Worm (Caenorhabditis elegans) whole organism, late embryonic: ENCODE measurements around the gene C16C10.13.

Experiments
- F13H6.1 ChIP-seq: sonication (generic microtip); optimal IDR thresholded peaks from 2 replicates; lab custom pipeline; 2016; ENCODE audit warnings: missing genetic modification characterization, missing compliant biosample characterization
- K09A11.1 ChIP-seq: sonication (generic microtip); optimal IDR thresholded peaks from 2 replicates; lab custom pipeline; 2017; ENCODE audit warnings: antibody characterized with exemption, mild to moderate bottlenecking, missing genetic modification characterization, missing compliant biosample characterization; ENCODE audit not compliant: insufficient read depth
- T23F11.4 ChIP-seq: fragments of 200-800 bp; sonication (Bioruptor generic); optimal IDR thresholded peaks from 2 replicates; lab custom pipeline; 2018; ENCODE audit warnings: mild to moderate bottlenecking, missing genetic modification characterization, missing compliant biosample characterization
- ama-1 ChIP-seq: fragments of 150-350 bp; optimal IDR thresholded peaks from 2 replicates; lab custom pipeline; 2014
- ceh-14 ChIP-seq: sonication (generic microtip); optimal IDR thresholded peaks from 2 replicates; lab custom pipeline; 2016; ENCODE audit warnings: missing genotype, missing genetic modification characterization, missing compliant biosample characterization
- ceh-18 ChIP-seq: sonication (generic microtip); optimal IDR thresholded peaks from 2 replicates; lab custom pipeline; 2016; ENCODE audit warnings: missing genetic modification characterization, missing compliant biosample characterization
- ceh-19 ChIP-seq: fragments of 200-800 bp; sonication (Bioruptor generic); optimal IDR thresholded peaks from 2 replicates; lab custom pipeline; 2018; ENCODE audit warnings: mild to moderate bottlenecking, missing genetic modification characterization, missing compliant biosample characterization
- ceh-2 ChIP-seq: sonication (generic microtip); optimal IDR thresholded peaks from 2 replicates; lab custom pipeline; 2016; ENCODE audit warnings: missing genotype, missing genetic modification characterization, missing compliant biosample characterization
- ceh-24 ChIP-seq: sonication (generic microtip); optimal IDR thresholded peaks from 2 replicates; lab custom pipeline; 2016; ENCODE audit warnings: mild to moderate bottlenecking, missing genetic modification characterization, missing compliant biosample characterization
- ceh-30 ChIP-seq: fragments of 150-350 bp; optimal IDR thresholded peaks from 2 replicates; lab custom pipeline; 2014; ENCODE audit warnings: missing biosample characterization, missing genetic modification characterization
- ceh-31 ChIP-seq: sonication (generic microtip); optimal IDR thresholded peaks from 2 replicates; lab custom pipeline; 2016; ENCODE audit warnings: missing genetic modification characterization, missing compliant biosample characterization
- ceh-48 ChIP-seq: sonication (generic microtip); optimal IDR thresholded peaks from 2 replicates; lab custom pipeline; 2016; ENCODE audit warnings: missing genetic modification characterization, inconsistent platforms, missing compliant biosample characterization
- ceh-6 ChIP-seq: fragments of 200-800 bp; sonication (Bioruptor generic); optimal IDR thresholded peaks from 2 replicates; lab custom pipeline; 2018; ENCODE audit warnings: mild to moderate bottlenecking, missing genetic modification characterization, missing compliant biosample characterization
- che-1 ChIP-seq: sonication (generic microtip); optimal IDR thresholded peaks from 2 replicates; lab custom pipeline; 2016; ENCODE audit warnings: mild to moderate bottlenecking, missing genetic modification characterization, missing compliant biosample characterization
- dve-1 ChIP-seq: sonication (generic microtip); optimal IDR thresholded peaks from 2 replicates; lab custom pipeline; 2017; ENCODE audit warnings: antibody characterized with exemption, mild to moderate bottlenecking, missing genetic modification characterization, missing compliant biosample characterization
- ets-4 ChIP-seq: sonication (generic microtip); optimal IDR thresholded peaks from 2 replicates; lab custom pipeline; 2016; ENCODE audit warnings: missing genetic modification characterization, missing compliant biosample characterization
- eyg-1 ChIP-seq: sonication (generic microtip); optimal IDR thresholded peaks from 2 replicates; lab custom pipeline; 2016; ENCODE audit warnings: missing genotype, missing genetic modification characterization, missing compliant biosample characterization
- gmeb-2 ChIP-seq: sonication (generic microtip); optimal IDR thresholded peaks from 2 replicates; lab custom pipeline; 2016; ENCODE audit warnings: missing genetic modification characterization, inconsistent platforms, missing compliant biosample characterization
- hlh-13 ChIP-seq: fragments of 200-800 bp; sonication (Bioruptor generic); optimal IDR thresholded peaks from 2 replicates; lab custom pipeline; 2018; ENCODE audit warnings: mild to moderate bottlenecking, missing genetic modification characterization, missing compliant biosample characterization
- hlh-15 ChIP-seq: sonication (generic microtip); optimal IDR thresholded peaks from 2 replicates; lab custom pipeline; 2016; ENCODE audit warnings: missing genetic modification characterization, missing compliant biosample characterization
- lim-6 ChIP-seq: sonication (generic microtip); optimal IDR thresholded peaks from 2 replicates; lab custom pipeline; 2016; ENCODE audit warnings: missing genetic modification characterization, missing compliant biosample characterization
- mec-3 ChIP-seq: sonication (generic microtip); optimal IDR thresholded peaks from 2 replicates; lab custom pipeline; 2016; ENCODE audit warnings: borderline replicate concordance, missing genetic modification characterization, missing compliant biosample characterization
- nfya-1 ChIP-seq: sonication (generic microtip); optimal IDR thresholded peaks from 2 replicates; lab custom pipeline; 2017; ENCODE audit warnings: missing genetic modification characterization, mild to moderate bottlenecking, missing compliant biosample characterization, antibody characterized with exemption, moderate library complexity
- nhr-11 ChIP-seq: fragments of 150-350 bp; optimal IDR thresholded peaks from 2 replicates; lab custom pipeline; 2014; ENCODE audit warnings: missing biosample characterization, missing genetic modification characterization
- nhr-232 ChIP-seq: sonication (generic microtip); optimal IDR thresholded peaks from 2 replicates; lab custom pipeline; 2016; ENCODE audit warnings: missing genetic modification characterization, missing compliant biosample characterization
- npax-4 ChIP-seq: sonication (generic microtip); optimal IDR thresholded peaks from 2 replicates; lab custom pipeline; 2016; ENCODE audit warnings: missing genetic modification characterization, missing compliant biosample characterization
- pax-1 ChIP-seq: fragments of 150-350 bp; optimal IDR thresholded peaks from 2 replicates; lab custom pipeline; 2014; ENCODE audit warnings: missing biosample characterization, missing genetic modification characterization
- pha-4 ChIP-seq: fragments of 150-350 bp; optimal IDR thresholded peaks from 2 replicates; lab custom pipeline; 2018; ENCODE audit warnings: missing biosample characterization, missing genetic modification reagents, missing genetic modification characterization
- pros-1 ChIP-seq: fragments of 150-350 bp; optimal IDR thresholded peaks from 2 replicates; lab custom pipeline; 2014; ENCODE audit warnings: missing biosample characterization, missing genetic modification reagents, missing genetic modification characterization
- rnt-1 ChIP-seq: sonication (generic microtip); optimal IDR thresholded peaks from 2 replicates; lab custom pipeline; 2016; ENCODE audit warnings: missing genetic modification characterization, missing compliant biosample characterization
- sox-2 ChIP-seq: fragments of 200-800 bp; sonication (Bioruptor generic); IDR thresholded peaks from 2 replicates; pipeline ENCODE4 v1.3.6; 2022; ENCODE audit warnings: missing genetic modification reagents, missing genetic modification characterization, missing compliant biosample characterization
- ttx-3 ChIP-seq: sonication (generic microtip); optimal IDR thresholded peaks from 2 replicates; lab custom pipeline; 2016; ENCODE audit warnings: missing genetic modification reagents, missing genetic modification characterization, missing compliant biosample characterization
- unc-3 ChIP-seq, 2 experiments: fragments of 200-800 bp in 1 of 2; sonication (Bioruptor generic) in 1 of 2; sonication (generic microtip) in 1 of 2; conservative IDR thresholded peaks in 1 of 2; optimal IDR thresholded peaks in 1 of 2; 2 replicates each; pipeline versions ENCODE4 v1.3.6 to Lab custom; 2016 to 2022; ENCODE audit warnings: missing compliant biosample characterization in 2 of 2, missing genetic modification characterization in 2 of 2, missing genetic modification reagents in 1 of 2
- unc-86 ChIP-seq: sonication (generic microtip); optimal IDR thresholded peaks from 2 replicates; lab custom pipeline; 2016; ENCODE audit warnings: missing genetic modification characterization, missing compliant biosample characterization
- zip-5 ChIP-seq: sonication (generic microtip); optimal IDR thresholded peaks from 2 replicates; lab custom pipeline; 2016; ENCODE audit warnings: missing genetic modification characterization, missing compliant biosample characterization
- ztf-16 ChIP-seq: sonication (generic microtip); optimal IDR thresholded peaks from 2 replicates; lab custom pipeline; 2017; ENCODE audit warnings: missing genetic modification characterization, missing compliant biosample characterization

Gene C16C10.13

ce11 chrIII:4204072-4204471, 27.8 kb downstream of the C16C10.13 start, which contains the start of the genes pelo-1 and R74.7:
Gene pelo-1, minus strand, starts transcription at chrIII:4204222.
Gene R74.7, plus strand, starts transcription at chrIII:4204429.
- TF ChIP-seq unc-86 (tag; lab: Kevin White, UChicago) = no peak
- TF ChIP-seq pax-1 = no peak
- TF ChIP-seq ets-4 (tag; lab: Kevin White, UChicago) = no peak
- no peak for TF ChIP-seq ama-1 (lab: Kevin White, UChicago)
- TF ChIP-seq ceh-2 (tag; lab: Kevin White, UChicago) = no peak

- TF ChIP-seq nhr-232 (no peak), rnt-1 (tag; lab: Kevin White, UChicago) (no peak), npax-4 (tag; lab: Kevin White, UChicago) (no peak), ceh-19 (GFP tag; lab: Kevin White, UChicago) (no peak), nhr-11 (no peak), ceh-2 (tag; lab: Kevin White, UChicago) (no peak), mec-3 (tag; lab: Kevin White, UChicago) (no peak), nfya-1 (tag; lab: Kevin White, UChicago) (no peak), eyg-1 (tag; lab: Kevin White, UChicago) (no peak), pax-1 (no peak), ets-4 (tag; lab: Kevin White, UChicago) (no peak), unc-3 (GFP tag; conservative IDR thresholded peaks at IDR 0.05; lab: Robert Waterston, UW) (no peak), unc-3 (tag; optimal IDR thresholded peaks at IDR 0.05; lab: Kevin White, UChicago) (no peak), zip-5 (no peak)
- TF ChIP-seq, all 69 proteins: peak for 0
These were observed 28.7 kb downstream of the C16C10.13 start for ce11 chrIII:4204964-4205363.

- TF ChIP-seq ceh-14 (tag; lab: Kevin White, UChicago) (no peak), pha-4 (tag; lab: Kevin White, UChicago) (no peak), pros-1 (tag; lab: Kevin White, UChicago) (no peak)
These were observed 29.6 kb downstream of the C16C10.13 start, which contains the start of gene R74.8 for ce11 chrIII:4205751-4206327. Gene R74.8, plus strand, starts transcription at chrIII:4206277.

ce11 chrIII:4208210-4208609, 32.0 kb downstream of the C16C10.13 start:
- TF ChIP-seq ceh-31 (peak; percentile 45), nhr-11 (no peak)

- TF ChIP-seq ceh-48 (no peak), ceh-18 (tag; lab: Kevin White, UChicago) (no peak), che-1 (tag; lab: Kevin White, UChicago) (no peak), ttx-3 (tag; lab: Kevin White, UChicago) (no peak)
These were observed 32.9 kb downstream of the C16C10.13 start, which contains the start of gene phlp-2 for ce11 chrIII:4209188-4209587. Gene phlp-2, plus strand, starts transcription at chrIII:4209488.

ce11 chrIII:4210661-4211060, 34.4 kb downstream of the C16C10.13 start:
- TF ChIP-seq nfya-1 (tag; lab: Kevin White, UChicago) = peak; percentile 97
- no peak for TF ChIP-seq F13H6.1 (tag; lab: Kevin White, UChicago)
- no peak for TF ChIP-seq T23F11.4 (GFP tag; lab: Kevin White, UChicago)

- no peak for TF ChIP-seq ceh-2 (tag; lab: Kevin White, UChicago)
- no peak for TF ChIP-seq gmeb-2 (tag; lab: Kevin White, UChicago)
- no peak for TF ChIP-seq unc-3 (GFP tag; conservative IDR thresholded peaks at IDR 0.05; lab: Robert Waterston, UW)
- no peak for TF ChIP-seq unc-3 (tag; optimal IDR thresholded peaks at IDR 0.05; lab: Kevin White, UChicago)
- no peak for TF ChIP-seq nhr-232
- TF ChIP-seq ceh-6 (GFP tag; lab: Kevin White, UChicago) = no peak
- no peak for TF ChIP-seq ama-1 (lab: Kevin White, UChicago)
- no peak for TF ChIP-seq ceh-24 (tag; lab: Kevin White, UChicago)
- TF ChIP-seq sox-2 (GFP tag; lab: Robert Waterston, UW) = no peak
- TF ChIP-seq eyg-1 (tag; lab: Kevin White, UChicago) = no peak
- no peak for TF ChIP-seq ztf-16 (tag; lab: Kevin White, UChicago)
- TF ChIP-seq lim-6 = no peak
- TF ChIP-seq ceh-30 (tag; lab: Kevin White, UChicago) = no peak
- no peak for TF ChIP-seq dve-1
- no peak for TF ChIP-seq hlh-13 (GFP tag; lab: Kevin White, UChicago)
- TF ChIP-seq hlh-15 = no peak
- no peak for TF ChIP-seq K09A11.1
These were observed 44.6 kb downstream of the C16C10.13 start for ce11 chrIII:4220864-4221263.
